Worm (Caenorhabditis elegans) whole organism, L4 larva: Measurements from ENCODE around the gene sru-2.

Experiments used
- F37D6.2 ChIP-seq: sonication (generic microtip); optimal IDR thresholded peaks from 2 replicates; lab custom pipeline; 2016; ENCODE audit warnings: mild to moderate bottlenecking, missing genetic modification characterization, missing compliant biosample characterization
- ama-1 ChIP-seq: fragments of 150-350 bp; optimal IDR thresholded peaks from 2 replicates; lab custom pipeline; 2014; ENCODE audit warnings: inconsistent platforms, mixed read lengths
- ceh-28 ChIP-seq: fragments of 150-350 bp; optimal IDR thresholded peaks from 2 replicates; lab custom pipeline; 2014; ENCODE audit warnings: missing biosample characterization, missing genetic modification reagents, missing genetic modification characterization
- ctbp-1 ChIP-seq: fragments of 200-800 bp; sonication (Bioruptor generic); IDR thresholded peaks from 2 replicates; pipeline ENCODE4 v1.3.6; 2022; ENCODE audit warnings: missing genetic modification reagents, missing genetic modification characterization, missing compliant biosample characterization
- hlh-30 ChIP-seq: sonication (generic microtip); optimal IDR thresholded peaks from 2 replicates; lab custom pipeline; 2017; ENCODE audit warnings: antibody characterized with exemption, mild to moderate bottlenecking, missing genetic modification characterization, missing compliant biosample characterization; ENCODE audit not compliant: insufficient read depth
- jun-1 ChIP-seq: fragments of 150-350 bp; optimal IDR thresholded peaks from 2 replicates; lab custom pipeline; 2014; ENCODE audit warnings: missing biosample characterization, missing genetic modification reagents, missing genetic modification characterization
- nhr-11 ChIP-seq: fragments of 150-350 bp; optimal IDR thresholded peaks from 2 replicates; lab custom pipeline; 2014; ENCODE audit warnings: missing biosample characterization, missing genetic modification characterization
- nhr-237 ChIP-seq: sonication (generic microtip); optimal IDR thresholded peaks from 2 replicates; lab custom pipeline; 2017; ENCODE audit warnings: missing biosample characterization, missing genetic modification characterization
- nhr-28 ChIP-seq: fragments of 150-350 bp; optimal IDR thresholded peaks from 2 replicates; lab custom pipeline; 2014; ENCODE audit warnings: missing biosample characterization, missing genetic modification characterization
- nhr-76 ChIP-seq: fragments of 150-350 bp; optimal IDR thresholded peaks from 2 replicates; lab custom pipeline; 2014; ENCODE audit warnings: missing biosample characterization, missing genetic modification characterization
- unc-62 ChIP-seq, 3 experiments: fragments of 150-350 bp in 1 of 3; sonication (generic microtip); optimal IDR thresholded peaks in 2 of 3; peaks in 1 of 3; 1 replicate in 1 of 3; 2 replicates in 2 of 3; lab custom pipeline; 2014 to 2017; ENCODE audit warnings: missing biosample characterization in 3 of 3, missing genetic modification characterization in 3 of 3, missing genetic modification reagents in 3 of 3, missing genotype in 1 of 3
- vab-7 ChIP-seq: fragments of 200-800 bp; sonication (Bioruptor generic); IDR thresholded peaks from 2 replicates; pipeline ENCODE4 v1.3.6; 2022; ENCODE audit warnings: missing genetic modification reagents, missing genetic modification characterization, missing compliant biosample characterization
- ztf-11 ChIP-seq: fragments of 150-350 bp; optimal IDR thresholded peaks from 2 replicates; lab custom pipeline; 2014; ENCODE audit warnings: missing biosample characterization, missing genetic modification characterization

- TF ChIP-seq ztf-11 (tag; lab: Kevin White, UChicago): no peak
- no peak for TF ChIP-seq F37D6.2
- TF ChIP-seq ceh-28 (tag; lab: Kevin White, UChicago): no peak
- TF ChIP-seq jun-1 (tag; lab: Kevin White, UChicago): no peak
- no peak for TF ChIP-seq ama-1 (lab: Kevin White, UChicago)
- no peak for TF ChIP-seq unc-62 (GFP tag; optimal IDR thresholded peaks at IDR 0.05 in 1 of 2; lab: Kevin White, UChicago)
- TF ChIP-seq unc-62 (tag; optimal IDR thresholded peaks at IDR 0.05; lab: Kevin White, UChicago): no peak
- no peak for TF ChIP-seq vab-7 (GFP tag; lab: Robert Waterston, UW)
- TF ChIP-seq nhr-11: no peak
- TF ChIP-seq ctbp-1 (GFP tag; lab: Robert Waterston, UW): no peak
- peak; percentile 63 for TF ChIP-seq hlh-30
- TF ChIP-seq nhr-76 (tag; lab: Kevin White, UChicago): no peak
- peak; percentile 63 for TF ChIP-seq nhr-28 (tag; lab: Kevin White, UChicago)
- TF ChIP-seq nhr-237 (tag; lab: Kevin White, UChicago): no peak
These were observed 49.0 kb downstream of the sru-2 start for ce11 chrIV:9535105-9535504.
